Fruit fly (Drosophila melanogaster) whole organism, pupa: Measurements from ENCODE around the gene CG44227.

Experiments
- CG10348 ChIP-seq: fragments of 200-800 bp; sonication (Bioruptor generic); IDR thresholded peaks from 2 replicates; pipeline ENCODE4 v1.3.6; 2022; ENCODE audit warnings: missing biosample characterization, missing genetic modification characterization
- CG12605 ChIP-seq: fragments of 200-800 bp; sonication (Bioruptor generic); IDR thresholded peaks from 2 replicates; pipeline ENCODE4 v1.3.6; 2022; ENCODE audit warnings: missing biosample characterization, missing genetic modification characterization
- CG15710 ChIP-seq: fragments of 200-800 bp; sonication (Bioruptor generic); optimal IDR thresholded peaks from 2 replicates; lab custom pipeline; 2018; ENCODE audit warnings: missing biosample characterization, mild to moderate bottlenecking, missing genetic modification characterization, moderate library complexity
- CG17806 ChIP-seq: fragments of 200-800 bp; sonication (Bioruptor generic); optimal IDR thresholded peaks from 2 replicates; lab custom pipeline; 2018; ENCODE audit warnings: missing biosample characterization, mild to moderate bottlenecking, missing genetic modification characterization, moderate library complexity
- CG34367 ChIP-seq: fragments of 200-800 bp; sonication (Bioruptor generic); optimal IDR thresholded peaks from 2 replicates; lab custom pipeline; 2018; ENCODE audit warnings: missing biosample characterization, mild to moderate bottlenecking, missing genetic modification characterization
- CG4496 ChIP-seq: fragments of 200-800 bp; sonication (Bioruptor generic); IDR thresholded peaks from 3 replicates; pipeline ENCODE4 v1.3.6; 2022; ENCODE audit warnings: missing biosample characterization, missing genetic modification characterization
- CG9948 ChIP-seq: fragments of 200-800 bp; sonication (Bioruptor generic); optimal IDR thresholded peaks from 2 replicates; lab custom pipeline; 2018; ENCODE audit warnings: missing biosample characterization, mild to moderate bottlenecking, missing genetic modification characterization, moderate library complexity
- EcR ChIP-seq: fragments of 200-800 bp; sonication (Bioruptor generic); optimal IDR thresholded peaks from 3 replicates; lab custom pipeline; 2019; ENCODE audit warnings: missing biosample characterization, missing genetic modification characterization, mild to moderate bottlenecking, moderate library complexity, missing genetic modification reagents
- Ets98B ChIP-seq: fragments of 200-800 bp; sonication (Bioruptor generic); IDR thresholded peaks from 2 replicates; pipeline ENCODE4 v1.3.6; 2022; ENCODE audit warnings: missing biosample characterization, missing genetic modification characterization
- Pif1A ChIP-seq: fragments of 200-800 bp; sonication (Bioruptor generic); optimal IDR thresholded peaks from 3 replicates; lab custom pipeline; 2016; ENCODE audit warnings: missing biosample characterization, missing genetic modification characterization
- Pif1B ChIP-seq: fragments of 200-800 bp; sonication (Bioruptor generic); optimal IDR thresholded peaks from 3 replicates; lab custom pipeline; 2016; ENCODE audit warnings: missing biosample characterization, missing genetic modification characterization
- fd96Ca ChIP-seq: fragments of 200-800 bp; sonication (Bioruptor generic); IDR thresholded peaks from 3 replicates; pipeline ENCODE4 v1.3.6; 2022; ENCODE audit warnings: missing biosample characterization, missing genetic modification characterization
- gl ChIP-seq: fragments of 200-800 bp; sonication (Bioruptor generic); optimal IDR thresholded peaks from 2 replicates; lab custom pipeline; 2018; ENCODE audit warnings: missing biosample characterization, mild to moderate bottlenecking, missing genetic modification characterization
- rn ChIP-seq: fragments of 200-800 bp; sonication (Bioruptor generic); IDR thresholded peaks from 2 replicates; pipeline ENCODE4 v1.3.6; 2022; ENCODE audit warnings: missing biosample characterization, missing genetic modification characterization

DNA sequence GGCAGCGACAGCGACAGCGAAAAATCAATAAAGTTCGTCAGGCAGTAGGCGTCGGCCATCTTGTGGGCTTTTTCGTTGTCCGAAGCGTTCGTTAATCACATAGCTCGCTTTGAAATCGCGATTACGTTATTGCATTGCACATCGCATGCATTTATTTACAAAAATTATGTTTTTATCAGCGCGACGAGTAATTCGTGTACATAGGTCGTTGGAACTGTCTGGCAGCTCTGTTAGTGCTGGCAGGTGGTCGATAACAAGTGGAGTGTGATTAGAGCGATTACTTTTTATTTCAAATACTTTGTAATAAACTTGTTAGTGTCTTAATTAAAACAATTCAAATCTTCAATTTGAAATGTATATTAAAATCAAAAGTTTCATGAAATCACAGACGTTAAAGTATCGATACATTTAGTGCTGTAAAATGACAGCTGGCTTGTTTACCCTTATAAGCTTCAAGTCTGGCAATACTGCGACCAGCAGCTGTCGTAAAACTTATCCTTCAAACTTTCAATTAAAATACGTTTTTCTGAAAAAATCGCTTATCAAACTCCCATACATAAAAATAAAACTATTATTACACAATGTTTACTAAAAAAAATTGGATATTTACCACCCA is 21.2 kb downstream of the CG44227 start, which contains the start of gene CG8032:
- TF ChIP-seq CG17806 (tag; lab: Kevin White, UChicago) (no peak), CG10348 (GFP tag; lab: Robert Waterston, UW) (no peak), gl (tag; lab: Kevin White, UChicago) (no peak), Pif1B (no peak), CG34367 (tag; lab: Kevin White, UChicago) (no peak), CG12605 (GFP tag; lab: Robert Waterston, UW) (no peak), fd96Ca (peak; percentile 34; the same call in 1 of the 3 replicates), Pif1A (GFP tag; lab: Kevin White, UChicago) (no peak), EcR (GFP tag; lab: Kevin White, UChicago) (no peak), CG15710 (tag; lab: Kevin White, UChicago) (peak; percentile 27), CG9948 (tag; lab: Kevin White, UChicago) (no peak), rn (GFP tag; lab: Robert Waterston, UW) (no peak), Ets98B (GFP tag; lab: Robert Waterston, UW) (no peak), CG4496 (GFP tag; lab: Robert Waterston, UW) (no peak)
